Worm (Caenorhabditis elegans): ENCODE results near the gene C14B1.2.

DNA sequence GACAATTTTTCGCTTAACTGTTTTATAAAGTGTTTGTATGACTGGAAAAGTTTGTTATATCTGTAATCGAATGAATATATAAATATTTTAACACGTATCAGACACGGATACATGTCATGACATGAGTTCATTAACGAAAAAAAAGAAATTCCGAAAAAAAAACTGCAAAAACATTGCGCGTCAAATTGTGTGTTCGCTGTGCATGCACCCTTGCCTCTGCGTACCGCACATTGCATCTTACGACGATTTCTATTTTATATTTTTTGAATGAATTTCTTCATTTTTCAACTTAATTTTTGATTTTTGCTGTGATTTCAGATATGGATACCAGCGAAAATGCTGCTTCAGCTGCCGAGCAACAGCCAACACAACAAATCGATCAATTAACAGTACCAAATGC, 2.9 kb downstream of the C14B1.2 start, which contains the start of gene wdr-5.1:
- TF ChIP-seq egl-13 (tag; optimal IDR thresholded peaks at IDR 0.05) (no peak), nhr-237 (tag; optimal IDR thresholded peaks at IDR 0.05) (no peak), mep-1 (tag; optimal IDR thresholded peaks at IDR 0.05) (no peak), jun-1 (tag; optimal IDR thresholded peaks at IDR 0.05) (no peak), zip-4 (GFP tag; optimal IDR thresholded peaks at IDR 0.05) (no peak), nhr-11 (tag; optimal IDR thresholded peaks at IDR 0.05) (no peak), ztf-4 (tag; optimal IDR thresholded peaks at IDR 0.05) (no peak), aly-2 (tag; optimal IDR thresholded peaks at IDR 0.05) (no peak), nhr-12 (tag; optimal IDR thresholded peaks at IDR 0.05) (no peak)

Data from whole organism, L1 larva.